Fruit fly (Drosophila melanogaster) S2 (cell line): ENCODE data around the gene Pits.

ENCODE experiments used
- CG8478 ChIP-seq: fragments of >200 bp; optimal IDR thresholded peaks from 2 replicates; lab custom pipeline; 2018
- CTCF ChIP-seq, 2 experiments: fragments of >200 bp; optimal IDR thresholded peaks; 2 replicates each; lab custom pipeline; 2018

dm6 chrX:12575827-12576408 is 7.1 kb downstream of the Pits start:
- no peak for TF ChIP-seq CTCF (optimal IDR thresholded peaks at IDR 0.05; lab: Kevin White, UChicago)
- no peak for TF ChIP-seq CG8478 (lab: Kevin White, UChicago)
